Fruit fly (Drosophila melanogaster): ENCODE results near the gene Gclm.
A peak's percentile ranks its signal among the peaks of the same experiment; 100 is the strongest.

Gene Gclm

DNA sequence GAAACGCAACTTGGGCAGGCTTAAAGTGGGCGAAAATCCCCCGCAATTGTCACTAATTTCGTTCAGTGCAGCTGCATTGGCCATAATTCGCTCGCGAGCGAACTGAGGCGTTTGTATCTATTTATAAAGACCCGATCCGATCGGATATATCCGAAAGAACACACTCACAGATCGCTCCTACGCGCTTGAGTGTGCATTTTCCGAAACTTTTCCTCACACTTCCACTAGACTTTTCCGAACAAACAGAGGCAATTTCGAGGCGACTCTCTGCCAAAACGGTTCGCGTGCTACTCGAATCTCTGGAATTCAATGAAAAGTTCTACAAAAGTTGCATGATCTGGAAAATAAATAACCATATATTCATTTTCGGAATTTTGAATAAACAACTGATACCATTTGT lies 15.5 kb upstream of the Gclm start, which contains the start of the genes CG6972 and CCAP:
Gene CG6972, plus strand, starts transcription at position 215 of the 400 bp plus-strand sequence.
Gene CCAP, minus strand, starts transcription at position 292 of the 400 bp plus-strand sequence.
- TF ChIP-seq Myc (optimal IDR thresholded peaks at IDR 0.05) (no peak), OdsH (GFP tag; optimal IDR thresholded peaks at IDR 0.05) (no peak), tai (GFP tag; optimal IDR thresholded peaks at IDR 0.05) (no peak), br (GFP tag; optimal IDR thresholded peaks at IDR 0.05) (no peak), Mio (GFP tag; optimal IDR thresholded peaks at IDR 0.05) (no peak), Hnf4 (GFP tag; optimal IDR thresholded peaks at IDR 0.05) (no peak), Hr83 (GFP tag; optimal IDR thresholded peaks at IDR 0.05; ENCODE audit: poor library complexity, severe bottlenecking) (no peak)

DNA sequence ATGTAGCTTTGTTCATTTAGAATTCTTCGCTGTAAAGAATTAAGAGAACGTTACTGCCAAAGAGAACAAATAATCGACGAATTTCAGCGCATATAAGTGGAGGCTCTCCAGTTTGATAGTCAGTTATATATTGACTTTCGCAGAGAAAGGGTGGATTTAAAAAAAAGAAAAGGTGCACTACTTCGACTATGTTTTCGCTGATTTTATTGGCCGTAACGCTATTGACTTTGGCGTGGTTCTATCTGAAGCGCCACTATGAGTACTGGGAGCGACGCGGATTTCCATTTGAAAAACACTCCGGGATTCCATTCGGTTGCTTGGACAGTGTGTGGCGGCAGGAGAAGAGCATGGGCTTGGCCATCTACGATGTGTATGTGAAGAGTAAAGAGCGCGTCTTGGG lies 11.9 kb upstream of the Gclm start, which contains the start of gene Cyp6d4:
Gene Cyp6d4, plus strand, starts transcription at position 112 of the 400 bp plus-strand sequence.
- no peak for TF ChIP-seq dsf (GFP tag; optimal IDR thresholded peaks at IDR 0.05; ENCODE audit: borderline replicate concordance)
- no peak for TF ChIP-seq br (GFP tag; optimal IDR thresholded peaks at IDR 0.05)
- peak; percentile 65 for TF ChIP-seq fru (GFP tag; optimal IDR thresholded peaks at IDR 0.05)
- TF ChIP-seq foxo (GFP tag; optimal IDR thresholded peaks at IDR 0.05), result no peak
- no peak for TF ChIP-seq Rel (GFP tag; optimal IDR thresholded peaks at IDR 0.05)
- no peak for TF ChIP-seq Rel (tag; optimal IDR thresholded peaks at IDR 0.05)
- TF ChIP-seq h (GFP tag; optimal IDR thresholded peaks at IDR 0.05), result no peak
- TF ChIP-seq Dif (GFP tag; optimal IDR thresholded peaks at IDR 0.05; ENCODE audit: partially characterized antibody), result peak; percentile 25
- no peak for TF ChIP-seq HLH106 (tag; optimal IDR thresholded peaks at IDR 0.05)
- no peak for TF ChIP-seq CrebA (GFP tag; optimal IDR thresholded peaks at IDR 0.05; ENCODE audit: borderline replicate concordance)

DNA sequence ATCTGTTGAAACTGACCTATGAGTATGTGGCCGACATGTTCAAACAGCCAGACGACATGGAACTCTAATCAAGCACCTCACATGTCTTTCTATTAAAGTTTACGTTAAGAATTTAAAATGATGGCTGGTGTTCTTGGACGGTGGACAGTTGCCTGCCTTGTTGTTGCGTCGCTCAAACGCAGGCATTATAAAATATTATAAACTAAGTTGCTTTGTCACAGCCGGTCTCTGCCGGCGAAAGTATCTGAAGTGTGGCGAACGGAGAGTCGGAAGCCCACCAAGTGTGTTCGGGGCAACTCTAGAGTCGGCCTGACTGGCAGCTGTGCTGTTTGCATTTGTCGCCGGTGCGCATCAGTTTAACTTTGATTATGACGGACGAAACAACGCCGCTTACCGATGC lies 8.3 kb upstream of the Gclm start, which contains the start of gene cd:
Gene cd, plus strand, starts transcription at position 301 of the 400 bp plus-strand sequence.
- no peak for TF ChIP-seq sv (GFP tag; optimal IDR thresholded peaks at IDR 0.05)
- TF ChIP-seq fru (GFP tag; optimal IDR thresholded peaks at IDR 0.05), result no peak
- TF ChIP-seq lola (GFP tag; optimal IDR thresholded peaks at IDR 0.05), result no peak
- TF ChIP-seq tai (GFP tag; optimal IDR thresholded peaks at IDR 0.05), result no peak
- TF ChIP-seq CG32264 (GFP tag; optimal IDR thresholded peaks at IDR 0.05), result no peak
- TF ChIP-seq Dfd (GFP tag; optimal IDR thresholded peaks at IDR 0.05), result no peak
- no peak for TF ChIP-seq N (GFP tag; optimal IDR thresholded peaks at IDR 0.05)
- no peak for TF ChIP-seq Hr83 (GFP tag; optimal IDR thresholded peaks at IDR 0.05; ENCODE audit: poor library complexity, severe bottlenecking)
- no peak for TF ChIP-seq HLH106 (tag; optimal IDR thresholded peaks at IDR 0.05)
- TF ChIP-seq sage (GFP tag; optimal IDR thresholded peaks at IDR 0.05), result no peak
- no peak for TF ChIP-seq Jra (GFP tag; optimal IDR thresholded peaks at IDR 0.05)
- no peak for TF ChIP-seq Sp1 (GFP tag; optimal IDR thresholded peaks at IDR 0.05)
- TF ChIP-seq brk (GFP tag; optimal IDR thresholded peaks at IDR 0.05), result no peak
- TF ChIP-seq OdsH (GFP tag; optimal IDR thresholded peaks at IDR 0.05), result no peak
- no peak for TF ChIP-seq Mio (GFP tag; optimal IDR thresholded peaks at IDR 0.05)
- no peak for TF ChIP-seq dl (GFP tag; optimal IDR thresholded peaks at IDR 0.05; ENCODE audit: insufficient read depth in 1 of 2, partially characterized antibody in 2 of 2)
- no peak for TF ChIP-seq Myc (optimal IDR thresholded peaks at IDR 0.05)
- TF ChIP-seq br (GFP tag; optimal IDR thresholded peaks at IDR 0.05), result no peak

DNA sequence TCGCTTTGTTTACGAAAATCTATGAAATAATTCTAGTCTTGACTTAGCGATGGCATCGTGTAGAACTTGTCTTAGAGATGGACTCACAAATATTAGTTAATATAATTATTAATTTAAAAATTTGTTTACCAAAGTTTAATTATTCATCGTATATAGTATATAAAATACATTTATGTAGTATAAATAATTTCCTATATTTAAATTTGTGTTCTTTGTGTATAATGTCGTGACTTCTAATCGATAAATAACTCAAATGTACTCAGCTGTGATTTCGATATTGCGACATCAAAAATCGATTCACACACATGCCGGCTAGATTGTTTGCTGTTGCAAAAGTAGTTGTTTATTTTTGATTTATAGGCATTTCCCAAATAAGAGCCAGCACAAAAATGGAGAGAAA lies 4.0 kb upstream of the Gclm start, which contains the start of the genes wfs1 and Nup133:
Gene wfs1, minus strand, starts transcription at position 70 of the 400 bp plus-strand sequence.
Gene Nup133, plus strand, starts transcription at position 297 of the 400 bp plus-strand sequence.
- TF ChIP-seq HLH106 (tag; optimal IDR thresholded peaks at IDR 0.05) (peak; percentile 89), pan (optimal IDR thresholded peaks at IDR 0.05) (no peak), CG9705 (GFP tag; optimal IDR thresholded peaks at IDR 0.05) (peak; percentile 62), Hnf4 (GFP tag; optimal IDR thresholded peaks at IDR 0.05) (no peak), Mio (GFP tag; optimal IDR thresholded peaks at IDR 0.05) (no peak), foxo (GFP tag; optimal IDR thresholded peaks at IDR 0.05) (peak in 1 of 2 experiments; percentile 76), OdsH (GFP tag; optimal IDR thresholded peaks at IDR 0.05) (peak; percentile 63), Jra (GFP tag; optimal IDR thresholded peaks at IDR 0.05) (no peak), tai (GFP tag; optimal IDR thresholded peaks at IDR 0.05) (no peak), sv (GFP tag; optimal IDR thresholded peaks at IDR 0.05) (peak; percentile 52), sage (GFP tag; optimal IDR thresholded peaks at IDR 0.05) (no peak), N (GFP tag; optimal IDR thresholded peaks at IDR 0.05) (no peak), Dif (GFP tag; optimal IDR thresholded peaks at IDR 0.05; ENCODE audit: partially characterized antibody) (no peak), dl (GFP tag; optimal IDR thresholded peaks at IDR 0.05; ENCODE audit: insufficient read depth in 1 of 2, partially characterized antibody in 2 of 2) (no peak), Vsx2 (GFP tag; optimal IDR thresholded peaks at IDR 0.05; ENCODE audit: partially characterized antibody) (no peak), CG32264 (GFP tag; optimal IDR thresholded peaks at IDR 0.05) (no peak), br (GFP tag; optimal IDR thresholded peaks at IDR 0.05) (no peak), psq (GFP tag; optimal IDR thresholded peaks at IDR 0.05) (peak; percentile 67), dmrt93B (GFP tag; optimal IDR thresholded peaks at IDR 0.05) (no peak), CrebA (GFP tag; optimal IDR thresholded peaks at IDR 0.05; ENCODE audit: borderline replicate concordance) (no peak), Hr83 (GFP tag; optimal IDR thresholded peaks at IDR 0.05; ENCODE audit: poor library complexity, severe bottlenecking) (no peak), rgr (GFP tag; optimal IDR thresholded peaks at IDR 0.05) (peak; percentile 76), jim (GFP tag; optimal IDR thresholded peaks at IDR 0.05) (no peak), Rel (GFP tag; optimal IDR thresholded peaks at IDR 0.05) (no peak), Rel (tag; optimal IDR thresholded peaks at IDR 0.05) (peak; percentile 53), dsf (GFP tag; optimal IDR thresholded peaks at IDR 0.05; ENCODE audit: borderline replicate concordance) (no peak), usp (GFP tag; optimal IDR thresholded peaks at IDR 0.05) (no peak), ey (GFP tag; optimal IDR thresholded peaks at IDR 0.05) (no peak), Sp1 (GFP tag; optimal IDR thresholded peaks at IDR 0.05) (peak; percentile 79)
